Fruit fly (Drosophila melanogaster): Measurements from ENCODE around the gene Grip71.

Gene Grip71

dm6 chr2L:18708239-18708891 lies at the start of gene Grip71, which contains the start of gene Faf2:
TSS of gene Grip71 (plus strand) at chr2L:18708846.
TSS of gene Faf2 (minus strand) at chr2L:18708688.
- TF ChIP-seq CG17801 (GFP tag; optimal IDR thresholded peaks at IDR 0.05; ENCODE audit: partially characterized antibody): peak; percentile 73

dm6 chr2L:18663395-18663794 lies 45.3 kb upstream of the Grip71 start:
- no peak for TF ChIP-seq CG17801 (GFP tag; optimal IDR thresholded peaks at IDR 0.05; ENCODE audit: partially characterized antibody)

DNA sequence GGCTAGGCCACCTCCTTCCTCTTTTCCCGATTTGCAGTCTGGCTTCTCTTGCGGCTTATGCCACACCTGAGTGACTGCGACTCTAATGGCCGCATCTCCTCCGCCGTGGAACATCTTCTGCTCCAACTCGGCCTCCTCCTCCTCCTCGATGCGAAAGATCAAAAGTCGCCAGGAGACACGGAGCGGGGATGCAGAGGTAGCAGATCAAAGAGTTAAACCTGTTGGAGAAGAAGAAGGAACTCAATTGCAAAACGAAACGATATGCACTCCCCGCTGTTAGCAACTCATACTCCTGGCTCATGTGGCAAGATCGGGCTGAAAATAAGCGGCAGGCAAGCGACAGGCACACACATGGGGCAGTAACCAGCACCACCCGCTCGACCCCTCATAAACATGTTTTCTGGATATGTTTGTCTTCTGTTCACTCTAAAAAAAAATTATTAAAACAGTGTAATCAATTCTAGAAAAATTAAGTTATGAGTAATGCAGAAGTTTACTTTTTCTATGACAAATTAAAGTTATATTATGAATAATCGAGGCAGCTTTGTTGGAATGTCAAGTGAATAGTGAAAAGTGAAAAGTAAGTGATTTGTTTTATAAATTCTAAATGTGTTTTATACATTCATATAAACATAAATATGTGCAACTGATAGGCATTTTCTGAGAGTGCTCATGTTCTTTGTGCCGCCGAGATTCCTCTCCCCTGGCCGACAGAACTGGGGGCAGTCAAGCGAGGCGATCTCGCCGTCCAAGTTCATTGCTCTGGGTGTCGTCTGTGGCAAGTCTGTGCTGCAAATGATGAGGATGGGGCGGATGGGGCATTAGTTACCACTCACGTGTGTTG lies 43.7 kb upstream of the Grip71 start:
- no peak for TF ChIP-seq CG17801 (GFP tag; optimal IDR thresholded peaks at IDR 0.05; ENCODE audit: partially characterized antibody)

DNA sequence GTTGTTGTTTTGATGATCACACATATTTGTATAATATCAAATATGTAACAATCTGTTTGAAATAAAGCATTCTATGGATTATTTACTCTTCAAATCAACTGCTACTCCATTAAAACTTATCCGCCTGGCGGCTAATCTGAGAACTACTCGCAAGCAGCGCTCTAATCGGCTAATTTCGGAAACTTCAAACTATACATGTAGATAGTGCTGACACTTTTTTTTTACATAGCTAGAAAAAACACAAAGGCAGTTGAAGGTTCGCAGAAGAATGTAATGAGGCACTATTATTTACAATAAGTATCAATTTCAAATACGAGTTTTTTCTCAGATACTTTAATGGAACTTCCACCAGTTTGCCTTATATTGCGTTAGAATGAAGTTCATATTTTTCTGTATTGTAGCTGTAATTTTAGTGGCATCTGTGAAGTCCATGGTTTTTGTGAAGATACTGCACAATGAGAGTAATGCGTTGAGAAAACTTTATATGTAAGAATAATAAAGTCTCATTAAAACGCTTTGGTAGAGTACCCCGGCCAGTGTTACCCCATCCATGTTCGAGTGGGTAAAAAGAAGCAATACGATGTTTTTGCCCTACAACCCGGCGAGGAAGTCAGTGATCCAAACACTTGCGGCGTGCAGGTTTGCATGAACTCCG lies 42.6 kb upstream of the Grip71 start:
- TF ChIP-seq CG17801 (GFP tag; optimal IDR thresholded peaks at IDR 0.05; ENCODE audit: partially characterized antibody): no peak

DNA sequence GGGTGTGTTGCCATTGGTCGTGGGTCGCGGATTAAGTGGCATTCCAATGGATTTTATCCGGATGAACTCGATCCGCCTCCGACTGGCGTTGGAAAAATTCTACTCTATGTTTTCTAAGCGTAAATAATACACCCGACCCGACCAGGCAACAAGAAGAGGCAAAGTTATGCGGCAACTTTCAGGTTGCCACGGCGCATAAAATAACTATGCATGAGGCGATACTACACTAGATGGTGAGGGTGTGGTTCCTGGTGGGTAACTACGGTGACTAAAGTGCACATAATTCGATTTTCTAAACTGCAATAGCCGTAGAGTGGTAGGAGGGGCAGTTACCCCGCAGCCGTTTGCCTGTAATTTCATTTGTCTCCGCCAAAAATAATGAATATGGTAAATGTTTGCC lies 37.5 kb upstream of the Grip71 start, which contains the start of gene CG43338:
TSS of gene CG43338 (minus strand) at position 101 of the 400 bp plus-strand sequence.
- no peak for TF ChIP-seq CG17801 (GFP tag; optimal IDR thresholded peaks at IDR 0.05; ENCODE audit: partially characterized antibody)

DNA sequence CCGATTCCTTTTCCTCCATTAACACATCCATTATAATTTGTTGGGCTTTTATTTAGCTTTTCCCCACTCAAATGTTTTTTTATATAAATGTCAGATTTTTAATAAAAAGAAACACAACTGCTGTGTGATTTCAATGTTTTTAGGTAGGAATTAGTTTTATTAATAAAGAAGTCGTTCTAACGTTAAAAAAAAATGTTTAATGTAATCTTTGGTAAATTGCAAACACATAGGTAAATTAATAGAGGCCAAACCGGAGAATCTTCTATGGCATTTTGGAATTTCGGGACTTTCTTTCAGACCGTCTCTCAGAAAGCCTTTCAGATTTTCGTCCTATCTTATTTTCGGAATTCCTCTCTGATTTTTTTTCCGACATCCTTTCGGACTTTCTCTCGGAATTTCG lies 35.5 kb upstream of the Grip71 start, which contains the start of gene CG43339:
TSS of gene CG43339 (minus strand) at position 101 of the 400 bp plus-strand sequence.
- no peak for TF ChIP-seq CG17801 (GFP tag; optimal IDR thresholded peaks at IDR 0.05; ENCODE audit: partially characterized antibody)

DNA sequence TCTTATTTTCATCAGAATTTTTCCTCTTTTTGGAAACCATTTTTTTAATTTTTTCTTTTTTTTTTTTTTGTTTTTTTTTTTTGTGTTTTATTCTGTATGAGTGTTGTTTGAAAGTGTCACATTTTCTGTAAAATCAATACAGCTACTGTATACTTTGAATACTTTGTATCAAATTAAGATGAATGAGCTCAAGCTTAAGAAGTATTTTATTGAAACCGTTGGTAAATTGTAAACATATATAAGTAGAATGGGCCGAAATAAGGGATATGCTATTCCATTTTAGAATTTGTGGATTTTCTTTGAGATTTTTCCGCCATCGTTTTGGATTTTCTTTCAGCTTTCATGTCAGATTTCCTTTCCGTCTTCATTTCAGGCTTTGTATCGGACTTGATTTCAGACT lies 33.7 kb upstream of the Grip71 start, which contains the start of gene Mst36Fb:
TSS of gene Mst36Fb (minus strand) at position 101 of the 400 bp plus-strand sequence.
- no peak for TF ChIP-seq CG17801 (GFP tag; optimal IDR thresholded peaks at IDR 0.05; ENCODE audit: partially characterized antibody)

- TF ChIP-seq CG17801 (GFP tag; optimal IDR thresholded peaks at IDR 0.05; ENCODE audit: partially characterized antibody): peak; percentile 4
Measured at dm6 chr2L:18676948-18677820, 31.5 kb upstream of the Grip71 start, which contains the start of the genes Mst36Fa and CG31751. TSS of gene Mst36Fa (minus strand) at chr2L:18676998. TSS of gene CG31751 (plus strand) at chr2L:18677221.

DNA sequence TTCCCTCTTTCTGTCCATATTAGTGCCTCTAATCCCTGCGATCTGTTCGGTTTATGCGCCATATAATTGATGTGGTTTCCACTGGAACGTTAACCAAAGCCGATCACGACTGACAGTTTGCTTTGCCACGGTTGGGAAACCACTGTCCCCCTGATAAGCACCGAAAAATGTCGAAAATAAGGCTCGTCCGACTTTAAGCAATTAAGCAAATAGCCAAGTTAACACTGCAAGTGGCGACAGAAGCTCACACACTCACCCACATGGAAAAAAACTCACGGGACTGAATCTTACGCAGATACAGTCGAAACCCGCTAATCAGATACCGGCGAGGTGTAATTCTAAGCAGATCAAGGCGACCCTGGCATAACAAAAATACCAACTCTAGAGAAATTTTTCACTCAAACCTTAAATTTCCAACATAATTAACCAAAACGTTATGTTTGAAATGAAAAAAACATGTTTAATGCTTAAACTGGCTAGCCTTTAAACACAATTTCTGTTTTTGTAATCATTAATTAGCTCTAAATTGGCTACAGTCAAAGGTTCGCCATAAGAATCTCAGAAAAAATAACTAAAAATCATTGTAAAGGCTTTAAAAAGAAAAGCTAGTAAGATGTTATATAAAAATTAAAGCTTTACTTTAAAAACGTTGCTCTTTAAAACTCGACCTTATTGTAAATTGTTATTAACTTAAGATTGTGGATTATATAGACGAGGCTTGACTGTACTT lies 30.6 kb upstream of the Grip71 start:
- no peak for TF ChIP-seq CG17801 (GFP tag; optimal IDR thresholded peaks at IDR 0.05; ENCODE audit: partially characterized antibody)

DNA sequence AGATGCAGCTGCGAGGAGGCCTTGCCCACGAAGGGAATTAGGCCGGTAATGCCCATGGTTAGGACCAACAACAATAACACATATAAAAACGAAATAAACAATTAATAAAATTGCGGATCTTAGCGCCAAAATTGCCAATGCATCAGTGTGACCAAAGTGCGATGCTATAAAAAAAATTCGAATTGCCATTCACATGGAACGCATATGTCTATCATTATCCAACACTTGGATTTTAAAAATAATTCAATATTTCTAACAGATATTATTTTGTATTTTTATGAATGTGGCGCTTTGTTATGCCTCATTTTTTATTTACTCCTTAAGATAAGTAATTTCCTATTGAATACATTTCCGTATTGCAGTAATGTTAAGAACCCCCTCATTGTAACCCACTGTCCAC lies 26.7 kb upstream of the Grip71 start, which contains the start of gene tos:
TSS of gene tos (minus strand) at position 173 of the 400 bp plus-strand sequence.
- no peak for TF ChIP-seq CG17801 (GFP tag; optimal IDR thresholded peaks at IDR 0.05; ENCODE audit: partially characterized antibody)

DNA sequence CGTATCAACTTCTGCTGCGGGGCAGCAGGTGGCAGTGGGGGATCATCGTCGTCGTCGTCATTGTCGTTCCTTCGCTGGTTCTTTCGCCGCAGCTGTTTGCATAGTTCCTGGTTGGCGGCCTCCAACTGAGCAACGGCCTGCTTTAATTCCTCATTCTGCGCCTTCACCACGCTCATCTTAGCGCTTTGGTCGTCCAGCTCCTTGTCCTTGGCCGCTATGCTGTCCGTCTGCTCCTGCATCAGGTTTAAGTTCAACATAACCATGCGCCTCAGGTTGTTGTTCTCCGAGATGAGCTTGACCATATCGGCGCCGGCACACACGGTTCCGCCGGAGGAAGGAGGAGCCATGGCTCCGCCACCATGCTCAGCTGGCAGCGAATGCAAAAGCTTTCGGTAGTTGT lies 20.8 kb upstream of the Grip71 start:
- no peak for TF ChIP-seq CG17801 (GFP tag; optimal IDR thresholded peaks at IDR 0.05; ENCODE audit: partially characterized antibody)

DNA sequence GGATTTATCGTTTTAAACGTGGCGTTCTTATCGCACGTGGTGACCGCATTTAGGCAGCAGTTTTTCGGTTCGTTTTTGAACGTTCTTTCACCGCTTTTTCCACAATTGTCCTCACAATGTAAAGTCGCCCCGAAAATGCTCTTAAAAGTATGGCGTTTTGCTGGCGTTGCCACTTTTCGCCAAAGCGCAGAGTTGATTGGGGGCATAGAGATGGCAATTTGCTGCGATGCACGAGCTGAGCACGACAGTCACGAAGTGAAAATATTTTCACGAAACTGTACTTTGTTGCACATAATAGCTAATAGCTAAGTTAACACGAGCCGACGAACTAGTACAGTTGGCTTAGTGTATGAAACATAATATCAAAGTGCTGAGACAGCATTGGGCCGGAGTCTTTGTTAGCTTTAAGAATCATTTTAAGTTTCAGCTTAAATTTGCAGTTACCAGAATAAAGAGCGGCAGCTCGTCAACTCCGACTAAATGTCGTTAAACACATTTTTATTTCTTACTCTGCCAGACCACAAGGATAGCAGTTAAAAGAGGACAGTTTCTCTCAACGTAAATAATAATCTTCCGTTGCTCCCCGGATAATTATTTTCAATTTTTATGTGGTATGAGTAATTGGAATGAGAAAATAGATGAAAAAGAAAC lies 19.9 kb upstream of the Grip71 start, which contains the start of gene msl-1:
TSS of gene msl-1 (minus strand) at position 155 of the 651 bp plus-strand sequence.
- TF ChIP-seq CG17801 (GFP tag; optimal IDR thresholded peaks at IDR 0.05; ENCODE audit: partially characterized antibody): peak; percentile 0

dm6 chr2L:18689376-18689775 lies 19.3 kb upstream of the Grip71 start, which contains the start of gene CG10336:
TSS of gene CG10336 (plus strand) at chr2L:18689528.
- no peak for TF ChIP-seq CG17801 (GFP tag; optimal IDR thresholded peaks at IDR 0.05; ENCODE audit: partially characterized antibody)
